Worm (Caenorhabditis elegans): Measurements from ENCODE around the gene C04G6.4.
A peak's percentile ranks its signal among the peaks of the same experiment; 100 is the strongest.

The C04G6.4 gene

DNA sequence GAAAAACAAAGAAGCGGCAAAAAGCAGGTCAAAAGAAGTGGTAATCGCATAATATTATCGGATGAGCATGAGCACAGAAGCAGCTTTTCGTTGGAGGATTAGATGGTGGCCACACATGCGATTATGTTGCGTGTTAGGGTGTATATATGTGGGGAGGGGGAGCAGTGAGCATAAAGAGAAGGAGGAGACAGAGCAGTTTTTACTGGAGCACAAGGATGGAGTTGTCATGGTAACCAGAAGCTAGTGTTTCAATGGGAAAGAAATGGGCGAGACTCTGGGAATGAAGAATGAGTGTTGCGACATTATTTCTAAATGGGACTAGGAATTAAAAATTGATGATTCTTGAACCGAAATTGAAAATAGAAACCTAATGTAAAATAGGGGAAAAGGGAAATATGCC is 15.3 kb downstream of the C04G6.4 start, which contains the start of gene C27A2.8:
Gene C27A2.8 (minus strand): TSS at position 117 of the 400 bp plus-strand sequence.
- TF ChIP-seq egl-13 (tag; optimal IDR thresholded peaks at IDR 0.05), result peak; percentile 42
- no peak for TF ChIP-seq nhr-77 (tag; optimal IDR thresholded peaks at IDR 0.05)
- TF ChIP-seq fkh-8 (tag; optimal IDR thresholded peaks at IDR 0.05), result peak; percentile 76
- peak; percentile 64 for TF ChIP-seq dsc-1 (tag; optimal IDR thresholded peaks at IDR 0.05)
- no peak for TF ChIP-seq lin-35 (GFP tag; optimal IDR thresholded peaks at IDR 0.05)

DNA sequence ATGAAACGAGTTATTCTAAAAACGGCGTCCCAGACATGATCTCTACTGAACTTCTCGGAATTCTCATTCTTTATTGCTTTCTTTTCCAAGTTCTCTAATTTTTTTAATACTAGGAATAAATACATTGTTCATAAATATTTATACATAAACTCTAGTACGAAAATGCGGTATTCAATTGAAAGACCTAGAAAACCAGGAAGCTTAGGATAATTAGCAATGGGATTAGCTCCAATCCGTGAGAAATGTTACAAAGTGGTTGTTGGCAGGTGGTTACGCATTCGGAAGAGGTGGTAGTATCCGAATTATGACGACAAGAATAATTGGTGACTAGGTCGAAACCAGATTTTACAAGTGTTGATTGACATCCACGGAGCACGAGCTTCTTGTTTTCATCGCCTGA is 16.3 kb downstream of the C04G6.4 start:
- TF ChIP-seq nhr-71 (tag; optimal IDR thresholded peaks at IDR 0.05), result peak; percentile 8
- TF ChIP-seq nhr-237 (tag; optimal IDR thresholded peaks at IDR 0.05), result no peak
- TF ChIP-seq rnt-1 (tag; optimal IDR thresholded peaks at IDR 0.05), result no peak
- TF ChIP-seq nhr-47 (tag; optimal IDR thresholded peaks at IDR 0.05), result peak; percentile 26
- TF ChIP-seq dsc-1 (tag; optimal IDR thresholded peaks at IDR 0.05), result peak; percentile 92
- peak; percentile 33 for TF ChIP-seq pax-3 (tag; optimal IDR thresholded peaks at IDR 0.05)
- peak; percentile 2 for TF ChIP-seq sox-4 (tag; optimal IDR thresholded peaks at IDR 0.05)
- TF ChIP-seq lsy-2 (tag; optimal IDR thresholded peaks at IDR 0.05), result no peak

- peak; percentile 69 for TF ChIP-seq lin-14 (GFP tag; optimal IDR thresholded peaks at IDR 0.05)
- peak; percentile 46; the same call in 1 of the 2 replicates for TF ChIP-seq ceh-88 (GFP tag; IDR thresholded peaks at IDR 0.05)
- no peak for TF ChIP-seq elt-2 (tag; optimal IDR thresholded peaks at IDR 0.05)
- peak; percentile 71 for TF ChIP-seq blmp-1 (tag; optimal IDR thresholded peaks at IDR 0.05)
- TF ChIP-seq F16B12.6 (tag; optimal IDR thresholded peaks at IDR 0.05), result peak; percentile 65
- peak in 2 of 3 experiments; percentile 37 to 79 for TF ChIP-seq ceh-82 (tag; optimal IDR thresholded peaks at IDR 0.05)
- no peak for TF ChIP-seq nhr-28 (tag; optimal IDR thresholded peaks at IDR 0.05)
- TF ChIP-seq jun-1 (tag; optimal IDR thresholded peaks at IDR 0.05), result peak; percentile 32
- TF ChIP-seq nhr-77 (tag; optimal IDR thresholded peaks at IDR 0.05), result peak; percentile 62
- TF ChIP-seq unc-86 (tag; optimal IDR thresholded peaks at IDR 0.05), result peak; percentile 49
- TF ChIP-seq C04F5.9 (tag; optimal IDR thresholded peaks at IDR 0.05), result no peak
- TF ChIP-seq nhr-85 (tag), result peak; percentile 69
- no peak for TF ChIP-seq egl-13 (tag; optimal IDR thresholded peaks at IDR 0.05)
- no peak for TF ChIP-seq irx-1 (tag; optimal IDR thresholded peaks at IDR 0.05)
- TF ChIP-seq nhr-237 (tag; optimal IDR thresholded peaks at IDR 0.05), result no peak
- no peak for TF ChIP-seq lin-39 (tag; optimal IDR thresholded peaks at IDR 0.05)
- peak; percentile 56 for TF ChIP-seq xbp-1 (tag; optimal IDR thresholded peaks at IDR 0.05)
- peak; percentile 75 for TF ChIP-seq nhr-71 (tag; optimal IDR thresholded peaks at IDR 0.05)
- peak; percentile 59 for TF ChIP-seq swsn-7 (tag; optimal IDR thresholded peaks at IDR 0.05)
- no peak for TF ChIP-seq alr-1 (tag; optimal IDR thresholded peaks at IDR 0.05; ENCODE audit: borderline replicate concordance)
- no peak for TF ChIP-seq nhr-84 (tag; optimal IDR thresholded peaks at IDR 0.05)
- no peak for TF ChIP-seq hlh-17 (GFP tag; optimal IDR thresholded peaks at IDR 0.05; ENCODE audit: borderline replicate concordance)
- peak; percentile 8 for TF ChIP-seq hpl-2 (GFP tag; optimal IDR thresholded peaks at IDR 0.05)
- peak in 1 of 6 experiments; percentile 80 for TF ChIP-seq elt-3 (tag; optimal IDR thresholded peaks at IDR 0.05)
- peak; percentile 41 for TF ChIP-seq lin-13 (GFP tag; optimal IDR thresholded peaks at IDR 0.05)
- TF ChIP-seq grh-1 (GFP tag; IDR thresholded peaks at IDR 0.05), result no peak
- peak; percentile 73 for TF ChIP-seq lir-3 (tag; optimal IDR thresholded peaks at IDR 0.05; ENCODE audit: poor library complexity)
- TF ChIP-seq egl-27 (tag; optimal IDR thresholded peaks at IDR 0.05), result no peak
- no peak for TF ChIP-seq mab-9 (GFP tag; IDR thresholded peaks at IDR 0.05)
- TF ChIP-seq pag-3 (tag; optimal IDR thresholded peaks at IDR 0.05; ENCODE audit: borderline replicate concordance, insufficient read depth), result no peak
- peak; percentile 51 for TF ChIP-seq mef-2 (tag; optimal IDR thresholded peaks at IDR 0.05)
- TF ChIP-seq ces-1 (GFP tag; optimal IDR thresholded peaks at IDR 0.05), result no peak
- no peak for TF ChIP-seq zip-4 (GFP tag; optimal IDR thresholded peaks at IDR 0.05)
- TF ChIP-seq fkh-10 (GFP tag; optimal IDR thresholded peaks at IDR 0.05), result peak; percentile 24
- peak; percentile 28 for TF ChIP-seq aly-2 (tag; optimal IDR thresholded peaks at IDR 0.05)
- no peak for TF ChIP-seq ztf-4 (tag; optimal IDR thresholded peaks at IDR 0.05)
- TF ChIP-seq fos-1 (tag; optimal IDR thresholded peaks at IDR 0.05), result peak; percentile 54
- peak; percentile 87 for TF ChIP-seq lin-15B (tag; optimal IDR thresholded peaks at IDR 0.05)
- TF ChIP-seq ceh-90 (tag; optimal IDR thresholded peaks at IDR 0.05), result no peak
Observed at ce11 chrII:5061794-5062368, 21.4 kb downstream of the C04G6.4 start, which contains the start of gene smc-5. Gene smc-5 (plus strand): TSS chrII:5062125.
